Fruit fly (Drosophila melanogaster) whole organism, wandering third instar larva: ENCODE measurements around the gene Cbp80.
A peak's percentile ranks its signal among the peaks of the same experiment; 100 is the strongest.

Source experiments
- Hnf4 ChIP-seq: fragments of 200-800 bp; sonication (Bioruptor generic); optimal IDR thresholded peaks from 2 replicates; lab custom pipeline; 2016; ENCODE audit warnings: missing biosample characterization, mild to moderate bottlenecking, missing genetic modification characterization
- Sp1 ChIP-seq: fragments of 200-800 bp; sonication (Bioruptor generic); optimal IDR thresholded peaks from 3 replicates; lab custom pipeline; 2019; ENCODE audit warnings: missing biosample characterization, mild to moderate bottlenecking, missing genetic modification characterization, moderate library complexity
- br ChIP-seq: fragments of 200-800 bp; sonication (Bioruptor generic); optimal IDR thresholded peaks from 2 replicates; lab custom pipeline; 2016; ENCODE audit warnings: missing biosample characterization, missing genetic modification characterization
- dmrt93B ChIP-seq: fragments of 200-800 bp; sonication (Bioruptor generic); optimal IDR thresholded peaks from 2 replicates; lab custom pipeline; 2018; ENCODE audit warnings: missing biosample characterization, mild to moderate bottlenecking, missing genetic modification characterization
- pan ChIP-seq: fragments of >200 bp; optimal IDR thresholded peaks from 2 replicates; lab custom pipeline; 2017
- psq ChIP-seq: fragments of 200-800 bp; sonication (Bioruptor generic); optimal IDR thresholded peaks from 3 replicates; lab custom pipeline; 2017; ENCODE audit warnings: missing biosample characterization, mild to moderate bottlenecking, missing genetic modification characterization, moderate library complexity
- usp ChIP-seq: fragments of >200 bp; optimal IDR thresholded peaks from 2 replicates; lab custom pipeline; 2017; ENCODE audit warnings: missing biosample characterization, missing genetic modification characterization

dm6 chrX:4612454-4612853 is 37.4 kb upstream of the Cbp80 start:
- TF ChIP-seq usp (GFP tag; lab: Kevin White, UChicago) = no peak
- no peak for TF ChIP-seq psq (GFP tag; lab: Kevin White, UChicago)
- TF ChIP-seq pan (lab: Kevin White, UChicago) = no peak
- no peak for TF ChIP-seq dmrt93B
- TF ChIP-seq br (GFP tag; lab: Kevin White, UChicago) = no peak
- TF ChIP-seq Hnf4 (GFP tag; lab: Kevin White, UChicago) = peak; percentile 15
- peak; percentile 3 for TF ChIP-seq Sp1 (GFP tag; lab: Kevin White, UChicago)
